Fruit fly (Drosophila melanogaster) whole organism, embryonic: ENCODE measurements around the gene Iru.

Source experiments
- CG10147 ChIP-seq: fragments of 200-800 bp; sonication (Bioruptor generic); optimal IDR thresholded peaks from 2 replicates; lab custom pipeline; 2019; ENCODE audit warnings: missing biosample characterization, mild to moderate bottlenecking, missing genetic modification characterization, moderate library complexity
- CG11695 ChIP-seq: fragments of 200-800 bp; sonication (Bioruptor generic); IDR thresholded peaks from 3 replicates; pipeline ENCODE4 v1.3.6; 2022; ENCODE audit warnings: missing biosample characterization, missing genetic modification characterization
- CG13296 ChIP-seq: fragments of 200-800 bp; sonication (Bioruptor generic); optimal IDR thresholded peaks from 3 replicates; lab custom pipeline; 2018; ENCODE audit warnings: missing biosample characterization, mild to moderate bottlenecking, missing genetic modification characterization
- CG16815 ChIP-seq: fragments of 200-800 bp; sonication (Bioruptor generic); optimal IDR thresholded peaks from 3 replicates; lab custom pipeline; 2017; ENCODE audit warnings: missing biosample characterization, mild to moderate bottlenecking, missing genetic modification characterization
- CG32772 ChIP-seq: fragments of 200-800 bp; sonication (Bioruptor generic); IDR thresholded peaks from 2 replicates; pipeline ENCODE4 v1.3.6; 2022; ENCODE audit warnings: missing biosample characterization, missing genetic modification characterization
- CG42726 ChIP-seq: fragments of 200-800 bp; sonication (Bioruptor generic); IDR thresholded peaks from 2 replicates; pipeline ENCODE4 v1.3.6; 2022; ENCODE audit warnings: missing biosample characterization, missing genetic modification characterization; ENCODE audit not compliant: partially characterized antibody
- CG4404 ChIP-seq: fragments of 200-800 bp; sonication (Bioruptor generic); IDR thresholded peaks from 2 replicates; pipeline ENCODE4 v1.3.6; 2022; ENCODE audit warnings: missing biosample characterization, missing genetic modification characterization
- CG6813 ChIP-seq: fragments of 200-800 bp; sonication (Bioruptor generic); optimal IDR thresholded peaks from 2 replicates; lab custom pipeline; 2017; ENCODE audit warnings: missing biosample characterization, missing genetic modification characterization, mild to moderate bottlenecking, moderate library complexity, missing genetic modification reagents
- CG7839 ChIP-seq: fragments of 200-800 bp; sonication (Bioruptor generic); optimal IDR thresholded peaks from 3 replicates; lab custom pipeline; 2018; ENCODE audit warnings: missing biosample characterization, mild to moderate bottlenecking, missing genetic modification characterization, moderate library complexity
- CG8924 ChIP-seq: fragments of 200-800 bp; optimal IDR thresholded peaks from 3 replicates; lab custom pipeline; 2019; ENCODE audit warnings: missing biosample characterization, mild to moderate bottlenecking, missing genetic modification characterization, moderate library complexity
- CHES-1-like ChIP-seq: fragments of 200-800 bp; sonication (Bioruptor generic); optimal IDR thresholded peaks from 2 replicates; lab custom pipeline; 2016; ENCODE audit warnings: missing biosample characterization, missing genetic modification characterization
- Dad ChIP-seq: fragments of 200-800 bp; sonication (Bioruptor generic); optimal IDR thresholded peaks from 3 replicates; lab custom pipeline; 2016; ENCODE audit warnings: missing biosample characterization, missing genetic modification characterization
- Deaf1 ChIP-seq: fragments of 200-800 bp; optimal IDR thresholded peaks from 3 replicates; lab custom pipeline; 2019; ENCODE audit warnings: missing biosample characterization, mild to moderate bottlenecking, missing genetic modification characterization, moderate library complexity
- Fer2 ChIP-seq: fragments of 200-800 bp; sonication (Bioruptor generic); optimal IDR thresholded peaks from 2 replicates; lab custom pipeline; 2018; ENCODE audit warnings: missing biosample characterization, mild to moderate bottlenecking, missing genetic modification characterization, moderate library complexity
- Hmr ChIP-seq: fragments of 200-800 bp; sonication (Bioruptor generic); optimal IDR thresholded peaks from 3 replicates; lab custom pipeline; 2017; ENCODE audit warnings: mild to moderate bottlenecking, missing biosample characterization, missing genetic modification reagents, missing genetic modification characterization
- Hr51 ChIP-seq, 2 experiments: fragments of 200-800 bp; sonication (Bioruptor generic); optimal IDR thresholded peaks; 2 replicates in 1 of 2; 3 replicates in 1 of 2; lab custom pipeline; 2016 to 2018; ENCODE audit warnings: missing biosample characterization in 2 of 2, missing genetic modification characterization in 2 of 2, mild to moderate bottlenecking in 1 of 2, moderate library complexity in 1 of 2
- Hsf ChIP-seq: fragments of 200-800 bp; sonication (Bioruptor generic); optimal IDR thresholded peaks from 3 replicates; lab custom pipeline; 2016; ENCODE audit warnings: missing biosample characterization, missing genetic modification characterization
- Kr ChIP-seq: fragments of 200-800 bp; sonication (Bioruptor generic); optimal IDR thresholded peaks from 2 replicates; lab custom pipeline; 2017; ENCODE audit warnings: missing biosample characterization, mild to moderate bottlenecking, missing genetic modification characterization
- Med ChIP-seq: fragments of 200-800 bp; sonication (Bioruptor generic); peaks from one replicate; lab custom pipeline; 2016; ENCODE audit warnings: missing biosample characterization, missing genetic modification characterization, mild to moderate bottlenecking, inconsistent platforms, moderate library complexity
- Myb ChIP-seq: fragments of 200-800 bp; sonication (Bioruptor generic); optimal IDR thresholded peaks from 2 replicates; lab custom pipeline; 2016; ENCODE audit warnings: missing biosample characterization, missing genetic modification characterization
- Nf-YC ChIP-seq: fragments of 200-800 bp; optimal IDR thresholded peaks from 3 replicates; lab custom pipeline; 2019; ENCODE audit warnings: missing biosample characterization, mild to moderate bottlenecking, missing genetic modification characterization, moderate library complexity
- Side ChIP-seq: fragments of 200-800 bp; sonication (Bioruptor generic); optimal IDR thresholded peaks from 2 replicates; lab custom pipeline; 2016; ENCODE audit warnings: missing biosample characterization, missing genetic modification characterization
- ab ChIP-seq: fragments of 200-800 bp; sonication (Bioruptor generic); optimal IDR thresholded peaks from 2 replicates; lab custom pipeline; 2016; ENCODE audit warnings: missing biosample characterization, missing genetic modification characterization
- amos ChIP-seq: fragments of 200-800 bp; sonication (Bioruptor generic); IDR thresholded peaks from 2 replicates; pipeline ENCODE4 v1.3.6; 2022; ENCODE audit warnings: missing biosample characterization, missing genetic modification characterization; ENCODE audit not compliant: partially characterized antibody
- ase ChIP-seq: fragments of 200-800 bp; sonication (Bioruptor generic); IDR thresholded peaks from 3 replicates; pipeline ENCODE4 v1.3.6; 2022; ENCODE audit warnings: missing biosample characterization, missing genetic modification characterization
- bsh ChIP-seq, 2 experiments: fragments of 200-800 bp; sonication (Bioruptor generic); optimal IDR thresholded peaks; 2 replicates each; lab custom pipeline; 2017 to 2018; ENCODE audit warnings: mild to moderate bottlenecking in 2 of 2, missing biosample characterization in 2 of 2, missing genetic modification characterization in 2 of 2, moderate library complexity in 1 of 2
- da ChIP-seq: fragments of 200-800 bp; sonication (Bioruptor generic); optimal IDR thresholded peaks from 2 replicates; lab custom pipeline; 2016; ENCODE audit warnings: missing biosample characterization, missing genetic modification characterization
- dan ChIP-seq: fragments of 200-800 bp; sonication (Bioruptor generic); IDR thresholded peaks from 2 replicates; pipeline ENCODE4 v1.3.6; 2022; ENCODE audit warnings: missing biosample characterization, missing genetic modification characterization
- dati ChIP-seq: fragments of 200-800 bp; sonication (Bioruptor generic); IDR thresholded peaks from 2 replicates; pipeline ENCODE4 v1.3.6; 2022; ENCODE audit warnings: missing biosample characterization, missing genetic modification characterization
- dpn ChIP-seq, 2 experiments: fragments of 200-800 bp; sonication (Bioruptor generic); optimal IDR thresholded peaks; 3 replicates each; lab custom pipeline; 2016; ENCODE audit warnings: missing biosample characterization in 2 of 2, missing genetic modification characterization in 2 of 2
- ewg ChIP-seq: fragments of 200-800 bp; sonication (Bioruptor generic); optimal IDR thresholded peaks from 3 replicates; lab custom pipeline; 2017; ENCODE audit warnings: mild to moderate bottlenecking, missing biosample characterization, missing genetic modification reagents, missing genetic modification characterization
- gro ChIP-seq: fragments of 200-800 bp; sonication (Bioruptor generic); optimal IDR thresholded peaks from 2 replicates; lab custom pipeline; 2016; ENCODE audit warnings: missing biosample characterization, missing genetic modification characterization
- h ChIP-seq: fragments of >200 bp; optimal IDR thresholded peaks from 2 replicates; lab custom pipeline; 2017
- hb ChIP-seq: fragments of 200-800 bp; sonication (Bioruptor generic); IDR thresholded peaks from 3 replicates; pipeline ENCODE4 v1.3.6; 2022; ENCODE audit warnings: missing biosample characterization, missing genetic modification characterization; ENCODE audit not compliant: partially characterized antibody
- odd ChIP-seq: fragments of 200-800 bp; sonication (Bioruptor generic); optimal IDR thresholded peaks from 2 replicates; lab custom pipeline; 2017; ENCODE audit warnings: missing biosample characterization, mild to moderate bottlenecking, missing genetic modification characterization
- otp ChIP-seq: fragments of 200-800 bp; sonication (Bioruptor generic); IDR thresholded peaks from 3 replicates; pipeline ENCODE4, ENCODE4 v1.3.6; 2022; ENCODE audit warnings: missing biosample characterization, missing genetic modification characterization
- pan ChIP-seq, 4 experiments: fragments of >200 bp in 3 of 4; fragments of 200-800 bp in 1 of 4; sonication (Bioruptor generic) in 1 of 4; optimal IDR thresholded peaks in 3 of 4; IDR thresholded peaks in 1 of 4; 2 replicates each; pipeline versions ENCODE4 v1.3.6 to Lab custom; 2017 to 2022; ENCODE audit warnings: missing biosample characterization in 2 of 4, missing genetic modification characterization in 2 of 4, mixed read lengths in 1 of 4
- schlank ChIP-seq: fragments of 200-800 bp; sonication (Bioruptor generic); optimal IDR thresholded peaks from 2 replicates; lab custom pipeline; 2018; ENCODE audit warnings: missing biosample characterization, mild to moderate bottlenecking, missing genetic modification characterization
- scrt ChIP-seq: fragments of 200-800 bp; sonication (Bioruptor generic); optimal IDR thresholded peaks from 2 replicates; lab custom pipeline; 2018; ENCODE audit warnings: missing biosample characterization, mild to moderate bottlenecking, missing genetic modification characterization, moderate library complexity
- sima ChIP-seq: fragments of 200-800 bp; sonication (Bioruptor generic); optimal IDR thresholded peaks from 2 replicates; lab custom pipeline; 2016; ENCODE audit warnings: missing biosample characterization, missing genetic modification characterization
- slp2 ChIP-seq: fragments of 200-800 bp; sonication (Bioruptor generic); optimal IDR thresholded peaks from 2 replicates; lab custom pipeline; 2016; ENCODE audit warnings: missing biosample characterization, missing genetic modification characterization
- ssp ChIP-seq: fragments of 200-800 bp; sonication (Bioruptor generic); IDR thresholded peaks from 2 replicates; pipeline ENCODE4 v1.3.6; 2022; ENCODE audit warnings: missing biosample characterization, missing genetic modification characterization
- tin ChIP-seq: fragments of 200-800 bp; sonication (Bioruptor generic); optimal IDR thresholded peaks from 3 replicates; lab custom pipeline; 2016; ENCODE audit warnings: missing biosample characterization, missing genetic modification characterization
- tna ChIP-seq: fragments of 200-800 bp; sonication (Bioruptor generic); IDR thresholded peaks from 2 replicates; pipeline ENCODE4 v1.3.6; 2022; ENCODE audit warnings: missing biosample characterization, missing genetic modification characterization; ENCODE audit not compliant: partially characterized antibody
- twi ChIP-seq: fragments of 200-800 bp; optimal IDR thresholded peaks from 2 replicates; lab custom pipeline; 2019; ENCODE audit warnings: missing biosample characterization, mild to moderate bottlenecking, missing genetic modification characterization, moderate library complexity
- wor ChIP-seq: fragments of 200-800 bp; sonication (Bioruptor generic); IDR thresholded peaks from 2 replicates; pipeline ENCODE4 v1.3.6; 2022; ENCODE audit warnings: missing biosample characterization, missing genetic modification characterization
- zfh2 ChIP-seq: fragments of 200-800 bp; sonication (Bioruptor generic); optimal IDR thresholded peaks from 2 replicates; lab custom pipeline; 2016; ENCODE audit warnings: missing biosample characterization, missing genetic modification characterization

Iru gene

dm6 chr3R:9033619-9034401 is 27.6 kb downstream of the Iru start (continued):
- TF ChIP-seq pan (optimal IDR thresholded peaks at IDR 0.05; lab: Kevin White, UChicago) (no peak), pan (GFP tag; optimal IDR thresholded peaks at IDR 0.05 in 1 of 2, IDR thresholded peaks at IDR 0.05 in 1 of 2) (peak in 1 of 2 experiments; percentile 56), ssp (GFP tag; lab: Robert Waterston, UW) (no peak), CHES-1-like (GFP tag; lab: Kevin White, UChicago) (no peak), twi (peak; percentile 77), scrt (GFP tag; lab: Kevin White, UChicago) (peak; percentile 82), hb (no peak), Side (GFP tag; lab: Kevin White, UChicago) (peak; percentile 45), gro (GFP tag; lab: Kevin White, UChicago) (no peak), CG11695 (GFP tag; lab: Robert Waterston, UW) (peak; percentile 80), da (GFP tag; lab: Kevin White, UChicago) (no peak), Myb (peak; percentile 72), bsh (GFP tag; optimal IDR thresholded peaks at IDR 0.05; lab: Kevin White, UChicago) (peak; percentile 60 to 75), Dad (GFP tag; lab: Kevin White, UChicago) (peak; percentile 47), ab (GFP tag; lab: Kevin White, UChicago) (no peak), ase (0 out of 3 replicates have a peak, but pooled peaks have one; percentile 9), Nf-YC (peak; percentile 86), tna (GFP tag; lab: Robert Waterston, UW) (no peak), CG7839 (tag; lab: Kevin White, UChicago) (peak; percentile 88), tin (GFP tag; lab: Kevin White, UChicago) (peak; percentile 70), ewg (GFP tag; lab: Kevin White, UChicago) (peak; percentile 69), CG6813 (GFP tag; lab: Kevin White, UChicago) (peak; percentile 61), schlank (tag; lab: Kevin White, UChicago) (peak; percentile 15), slp2 (GFP tag; lab: Kevin White, UChicago) (no peak), Fer2 (tag; lab: Kevin White, UChicago) (peak; percentile 74), CG16815 (GFP tag; lab: Kevin White, UChicago) (peak; percentile 41), h (no peak), CG42726 (GFP tag; lab: Robert Waterston, UW) (peak; percentile 75; the same call in 1 of the 2 replicates), CG8924 (tag; lab: Kevin White, UChicago) (peak; percentile 93), Med (GFP tag; lab: Kevin White, UChicago) (peak; percentile 87), wor (GFP tag; lab: Robert Waterston, UW) (peak; percentile 32; the same call in 1 of the 2 replicates), dpn (GFP tag; optimal IDR thresholded peaks at IDR 0.05; lab: Kevin White, UChicago) (peak; percentile 42 to 73), amos (peak; percentile 47; the same call in 1 of the 2 replicates), odd (GFP tag; lab: Kevin White, UChicago) (peak; percentile 89), Hsf (GFP tag; lab: Kevin White, UChicago) (peak; percentile 64), Kr (GFP tag; lab: Kevin White, UChicago) (peak; percentile 50), CG4404 (no peak; the same call in 1 of the 2 replicates), sima (GFP tag; lab: Kevin White, UChicago) (no peak), zfh2 (GFP tag; lab: Kevin White, UChicago) (peak; percentile 36), otp (peak; percentile 63; the same call in 1 of the 3 replicates), CG13296 (GFP tag; lab: Kevin White, UChicago) (peak; percentile 88), Hr51 (GFP tag; optimal IDR thresholded peaks at IDR 0.05; lab: Kevin White, UChicago) (peak; percentile 49 to 90), dati (0 out of 2 replicates have a peak, but pooled peaks have one; percentile 30), Hmr (peak; percentile 91), dan (GFP tag; lab: Robert Waterston, UW) (no peak), CG10147 (peak; percentile 92), CG32772 (GFP tag; lab: Robert Waterston, UW) (peak; percentile 68), Deaf1 (tag; lab: Kevin White, UChicago) (peak; percentile 82)
